Fruit fly (Drosophila melanogaster) whole organism, embryonic: ENCODE measurements around the gene CG11367.

Experiments
- B-H1 ChIP-seq: fragments of 200-800 bp; sonication (Bioruptor generic); IDR thresholded peaks from 3 replicates; pipeline ENCODE4 v1.3.6; 2022; ENCODE audit warnings: missing biosample characterization, missing genetic modification characterization
- CG10543 ChIP-seq: fragments of 200-800 bp; sonication (Bioruptor generic); optimal IDR thresholded peaks from 3 replicates; lab custom pipeline; 2017; ENCODE audit warnings: missing biosample characterization, mild to moderate bottlenecking, missing genetic modification characterization, moderate library complexity
- CG10565 ChIP-seq: fragments of 200-800 bp; sonication (Bioruptor generic); optimal IDR thresholded peaks from 3 replicates; lab custom pipeline; 2016; ENCODE audit warnings: missing biosample characterization, mild to moderate bottlenecking, missing genetic modification characterization
- CG12071 ChIP-seq: fragments of 200-800 bp; sonication (Bioruptor generic); optimal IDR thresholded peaks from 3 replicates; lab custom pipeline; 2018; ENCODE audit warnings: missing biosample characterization, mild to moderate bottlenecking, missing genetic modification characterization
- CG12236 ChIP-seq: fragments of 200-800 bp; sonication (Bioruptor generic); optimal IDR thresholded peaks from 2 replicates; lab custom pipeline; 2016; ENCODE audit warnings: missing biosample characterization, missing genetic modification characterization
- CG13624 ChIP-seq: fragments of 200-800 bp; sonication (Bioruptor generic); optimal IDR thresholded peaks from 2 replicates; lab custom pipeline; 2016; ENCODE audit warnings: missing biosample characterization, missing genetic modification characterization
- CG13775 ChIP-seq: fragments of 200-800 bp; sonication (Bioruptor generic); optimal IDR thresholded peaks from 3 replicates; lab custom pipeline; 2017; ENCODE audit warnings: missing biosample characterization, mild to moderate bottlenecking, missing genetic modification characterization
- CG14710 ChIP-seq: fragments of 200-800 bp; sonication (Bioruptor generic); optimal IDR thresholded peaks from 3 replicates; lab custom pipeline; 2019; ENCODE audit warnings: missing biosample characterization, mild to moderate bottlenecking, missing genetic modification characterization, moderate library complexity
- CG14860 ChIP-seq: fragments of 200-800 bp; sonication (Bioruptor generic); IDR thresholded peaks from 3 replicates; pipeline ENCODE4 v1.3.6; 2022; ENCODE audit warnings: missing biosample characterization, missing genetic modification characterization; ENCODE audit not compliant: partially characterized antibody
- CG15011 ChIP-seq: fragments of 200-800 bp; sonication (Bioruptor generic); optimal IDR thresholded peaks from 3 replicates; lab custom pipeline; 2018; ENCODE audit warnings: missing biosample characterization, mild to moderate bottlenecking, missing genetic modification characterization
- CG17186 ChIP-seq: fragments of 200-800 bp; sonication (Bioruptor generic); optimal IDR thresholded peaks from 3 replicates; lab custom pipeline; 2017; ENCODE audit warnings: missing biosample characterization, missing genetic modification reagents, missing genetic modification characterization
- CG17802 ChIP-seq: fragments of 200-800 bp; sonication (Bioruptor generic); optimal IDR thresholded peaks from 2 replicates; lab custom pipeline; 2018; ENCODE audit warnings: missing biosample characterization, mild to moderate bottlenecking, missing genetic modification characterization, moderate library complexity
- CG17912 ChIP-seq: fragments of 200-800 bp; sonication (Bioruptor generic); optimal IDR thresholded peaks from 2 replicates; lab custom pipeline; 2018; ENCODE audit warnings: missing biosample characterization, mild to moderate bottlenecking, missing genetic modification characterization
- CG1792 ChIP-seq: fragments of 200-800 bp; sonication (Bioruptor generic); optimal IDR thresholded peaks from 2 replicates; lab custom pipeline; 2016; ENCODE audit warnings: missing biosample characterization, missing genetic modification characterization
- CG2120 ChIP-seq: fragments of 200-800 bp; sonication (Bioruptor generic); optimal IDR thresholded peaks from 3 replicates; lab custom pipeline; 2016; ENCODE audit warnings: missing biosample characterization, missing genetic modification characterization
- CG30403 ChIP-seq: fragments of 200-800 bp; sonication (Bioruptor generic); optimal IDR thresholded peaks from 3 replicates; lab custom pipeline; 2016; ENCODE audit warnings: missing biosample characterization, missing genetic modification characterization
- CG3163 ChIP-seq: fragments of 200-800 bp; sonication (Bioruptor generic); optimal IDR thresholded peaks from 3 replicates; lab custom pipeline; 2016; ENCODE audit warnings: missing biosample characterization, missing genetic modification characterization
- CG5953 ChIP-seq: fragments of 200-800 bp; sonication (Bioruptor generic); IDR thresholded peaks from 2 replicates; pipeline ENCODE4 v1.3.6; 2022; ENCODE audit warnings: missing biosample characterization, missing genetic modification characterization
- CG6791 ChIP-seq: fragments of 200-800 bp; sonication (Bioruptor generic); IDR thresholded peaks from 3 replicates; pipeline ENCODE4 v1.3.6; 2022; ENCODE audit warnings: missing biosample characterization, missing genetic modification characterization; ENCODE audit not compliant: partially characterized antibody
- CG8089 ChIP-seq: fragments of 200-800 bp; sonication (Bioruptor generic); optimal IDR thresholded peaks from 3 replicates; lab custom pipeline; 2016; ENCODE audit warnings: missing biosample characterization, missing genetic modification characterization
- CG8359 ChIP-seq: fragments of 200-800 bp; sonication (Bioruptor generic); optimal IDR thresholded peaks from 2 replicates; lab custom pipeline; 2017; ENCODE audit warnings: missing biosample characterization, mild to moderate bottlenecking, missing genetic modification characterization, borderline replicate concordance
- CHES-1-like ChIP-seq: fragments of 200-800 bp; sonication (Bioruptor generic); optimal IDR thresholded peaks from 2 replicates; lab custom pipeline; 2016; ENCODE audit warnings: missing biosample characterization, missing genetic modification characterization
- D ChIP-seq, 2 experiments: fragments of 200-800 bp in 1 of 2; fragments of >200 bp in 1 of 2; sonication (Bioruptor generic) in 1 of 2; optimal IDR thresholded peaks; 2 replicates in 1 of 2; 3 replicates in 1 of 2; lab custom pipeline; 2017; ENCODE audit warnings: mild to moderate bottlenecking in 1 of 2, missing biosample characterization in 1 of 2, missing genetic modification characterization in 1 of 2, missing genetic modification reagents in 1 of 2
- Oli ChIP-seq: fragments of 200-800 bp; sonication (Bioruptor generic); optimal IDR thresholded peaks from 2 replicates; lab custom pipeline; 2018; ENCODE audit warnings: missing biosample characterization, mild to moderate bottlenecking, missing genetic modification characterization, moderate library complexity
- Opbp ChIP-seq: fragments of 200-800 bp; sonication (Bioruptor generic); IDR thresholded peaks from 3 replicates; pipeline ENCODE4 v1.3.6; 2022; ENCODE audit warnings: missing biosample characterization, missing genetic modification characterization; ENCODE audit not compliant: partially characterized antibody
- Poxn ChIP-seq: fragments of 200-800 bp; sonication (Bioruptor generic); IDR thresholded peaks from 2 replicates; pipeline ENCODE4 v1.3.6; 2022; ENCODE audit warnings: missing biosample characterization, missing genetic modification characterization
- Side ChIP-seq: fragments of 200-800 bp; sonication (Bioruptor generic); optimal IDR thresholded peaks from 2 replicates; lab custom pipeline; 2016; ENCODE audit warnings: missing biosample characterization, missing genetic modification characterization
- Spps ChIP-seq: fragments of 200-800 bp; sonication (Bioruptor generic); optimal IDR thresholded peaks from 2 replicates; lab custom pipeline; 2018; ENCODE audit warnings: missing biosample characterization, mild to moderate bottlenecking, missing genetic modification characterization
- Sry-δ ChIP-seq: fragments of 200-800 bp; sonication (Bioruptor generic); optimal IDR thresholded peaks from 2 replicates; lab custom pipeline; 2016; ENCODE audit warnings: missing biosample characterization, missing genetic modification characterization
- ase ChIP-seq: fragments of 200-800 bp; sonication (Bioruptor generic); IDR thresholded peaks from 3 replicates; pipeline ENCODE4 v1.3.6; 2022; ENCODE audit warnings: missing biosample characterization, missing genetic modification characterization
- caup ChIP-seq: fragments of 200-800 bp; sonication (Bioruptor generic); optimal IDR thresholded peaks from 3 replicates; lab custom pipeline; 2017; ENCODE audit warnings: missing biosample characterization, mild to moderate bottlenecking, missing genetic modification characterization, moderate library complexity; ENCODE audit not compliant: severe bottlenecking
- corto ChIP-seq: fragments of 200-800 bp; sonication (Bioruptor generic); optimal IDR thresholded peaks from 2 replicates; lab custom pipeline; 2016; ENCODE audit warnings: missing biosample characterization, mild to moderate bottlenecking, missing genetic modification characterization, moderate library complexity
- disco-r ChIP-seq: fragments of 200-800 bp; sonication (Bioruptor generic); optimal IDR thresholded peaks from 2 replicates; lab custom pipeline; 2016; ENCODE audit warnings: missing biosample characterization, missing genetic modification characterization
- esg ChIP-seq: fragments of 200-800 bp; sonication (Bioruptor generic); conservative IDR thresholded peaks from 2 replicates; pipeline ENCODE4 v1.3.6; 2022; ENCODE audit warnings: missing biosample characterization, missing genetic modification characterization
- gem ChIP-seq: fragments of 200-800 bp; sonication (Bioruptor generic); optimal IDR thresholded peaks from 2 replicates; lab custom pipeline; 2019; ENCODE audit warnings: missing biosample characterization, mild to moderate bottlenecking, missing genetic modification characterization, moderate library complexity
- gt ChIP-seq: fragments of 200-800 bp; sonication (Bioruptor generic); IDR thresholded peaks from 2 replicates; pipeline ENCODE4 v1.3.6; 2022; ENCODE audit warnings: missing biosample characterization, missing genetic modification characterization
- jumu ChIP-seq: fragments of 200-800 bp; sonication (Bioruptor generic); optimal IDR thresholded peaks from 3 replicates; lab custom pipeline; 2016; ENCODE audit warnings: missing biosample characterization, missing genetic modification characterization
- lov ChIP-seq, 2 experiments: fragments of 200-800 bp in 1 of 2; fragments of >200 bp in 1 of 2; sonication (Bioruptor generic) in 1 of 2; IDR thresholded peaks in 1 of 2; optimal IDR thresholded peaks in 1 of 2; 2 replicates in 1 of 2; 3 replicates in 1 of 2; pipeline versions ENCODE4 v1.3.6 to Lab custom; 2017 to 2022; ENCODE audit warnings: missing biosample characterization in 1 of 2, missing genetic modification characterization in 1 of 2
- p53 ChIP-seq: fragments of 200-800 bp; sonication (Bioruptor generic); optimal IDR thresholded peaks from 2 replicates; lab custom pipeline; 2016; ENCODE audit warnings: missing biosample characterization, missing genetic modification characterization
- pnt ChIP-seq: fragments of 200-800 bp; sonication (Bioruptor generic); optimal IDR thresholded peaks from 3 replicates; lab custom pipeline; 2016; ENCODE audit warnings: missing biosample characterization, missing genetic modification characterization
- pros ChIP-seq: fragments of 200-800 bp; sonication (Bioruptor generic); optimal IDR thresholded peaks from 3 replicates; lab custom pipeline; 2019; ENCODE audit warnings: missing biosample characterization, mild to moderate bottlenecking, missing genetic modification characterization, moderate library complexity
- ro ChIP-seq: fragments of 200-800 bp; sonication (Bioruptor generic); IDR thresholded peaks from 2 replicates; pipeline ENCODE4 v1.3.6; 2022; ENCODE audit warnings: missing biosample characterization, missing genetic modification characterization
- row ChIP-seq: fragments of 200-800 bp; sonication (Bioruptor generic); IDR thresholded peaks from 3 replicates; pipeline ENCODE4 v1.3.6; 2022; ENCODE audit warnings: missing biosample characterization, missing genetic modification characterization
- so ChIP-seq: fragments of 200-800 bp; sonication (Bioruptor generic); IDR thresholded peaks from 3 replicates; pipeline ENCODE4 v1.3.6; 2022; ENCODE audit warnings: missing biosample characterization, missing genetic modification characterization
- tgo ChIP-seq: fragments of 200-800 bp; sonication (Bioruptor generic); IDR thresholded peaks from 3 replicates; pipeline ENCODE4 v1.3.6; 2022; ENCODE audit warnings: missing biosample characterization, missing genetic modification characterization
- tx ChIP-seq: fragments of 200-800 bp; sonication (Bioruptor generic); optimal IDR thresholded peaks from 2 replicates; lab custom pipeline; 2016; ENCODE audit warnings: missing biosample characterization, missing genetic modification characterization
- zen ChIP-seq: fragments of 200-800 bp; sonication (Bioruptor generic); optimal IDR thresholded peaks from 3 replicates; lab custom pipeline; 2018; ENCODE audit warnings: missing biosample characterization, mild to moderate bottlenecking, missing genetic modification characterization, moderate library complexity
- zfh2 ChIP-seq: fragments of 200-800 bp; sonication (Bioruptor generic); optimal IDR thresholded peaks from 2 replicates; lab custom pipeline; 2016; ENCODE audit warnings: missing biosample characterization, missing genetic modification characterization

CG11367 gene

dm6 chr3L:22717137-22717767 lies 10.7 kb upstream of the CG11367 start, which contains the start of the genes ArfGAP3 and CG32452 (continued):
- TF ChIP-seq CG15011 (GFP tag; lab: Kevin White, UChicago) (peak; percentile 21), CG2120 (GFP tag; lab: Kevin White, UChicago) (peak; percentile 82), CG5953 (no peak), CG8089 (GFP tag; lab: Kevin White, UChicago) (peak; percentile 33), Poxn (GFP tag; lab: Robert Waterston, UW) (no peak), D (optimal IDR thresholded peaks at IDR 0.05; lab: Kevin White, UChicago) (no peak), D (GFP tag; optimal IDR thresholded peaks at IDR 0.05; lab: Kevin White, UChicago) (peak; percentile 40), ro (no peak), pros (GFP tag; lab: Kevin White, UChicago) (no peak), zen (tag; lab: Kevin White, UChicago) (peak; percentile 66), CG14860 (GFP tag; lab: Robert Waterston, UW) (no peak), gem (tag; lab: Kevin White, UChicago) (peak; percentile 82), CG17186 (GFP tag; lab: Kevin White, UChicago) (peak; percentile 100), CG12071 (GFP tag; lab: Kevin White, UChicago) (no peak), tx (peak; percentile 53), zfh2 (peak; percentile 80), CG12236 (GFP tag; lab: Kevin White, UChicago) (peak; percentile 5), corto (GFP tag; lab: Kevin White, UChicago) (no peak), CG3163 (GFP tag; lab: Kevin White, UChicago) (peak; percentile 20), pnt (GFP tag; lab: Kevin White, UChicago) (peak; percentile 2), CG10543 (GFP tag; lab: Kevin White, UChicago) (peak; percentile 81), CG13775 (GFP tag; lab: Kevin White, UChicago) (peak; percentile 82), p53 (peak; percentile 46), CG17912 (GFP tag; lab: Kevin White, UChicago) (peak; percentile 67), CG6791 (GFP tag; lab: Robert Waterston, UW) (no peak; the same call in 2 of the 3 replicates), caup (GFP tag; lab: Kevin White, UChicago) (peak; percentile 72), CG8359 (GFP tag; lab: Kevin White, UChicago) (no peak), CG10565 (GFP tag; lab: Kevin White, UChicago) (no peak), lov (optimal IDR thresholded peaks at IDR 0.05; lab: Kevin White, UChicago) (no peak), lov (GFP tag; IDR thresholded peaks at IDR 0.05; lab: Robert Waterston, UW) (peak; percentile 45; the same call in 1 of the 3 replicates), row (GFP tag; lab: Robert Waterston, UW) (peak; percentile 91), CHES-1-like (peak; percentile 31), Sry-δ (GFP tag; lab: Kevin White, UChicago) (peak; percentile 56), B-H1 (GFP tag; lab: Robert Waterston, UW) (0 out of 3 replicates have a peak, but pooled peaks have one; percentile 40), Opbp (GFP tag; lab: Robert Waterston, UW) (peak; percentile 67; the same call in 2 of the 3 replicates), CG17802 (tag; lab: Kevin White, UChicago) (peak; percentile 58), CG30403 (GFP tag; lab: Kevin White, UChicago) (peak; percentile 86), disco-r (no peak), CG14710 (tag; lab: Kevin White, UChicago) (peak; percentile 84), so (GFP tag; lab: Robert Waterston, UW) (0 out of 3 replicates have a peak, but pooled peaks have one; percentile 45), ase (GFP tag; lab: Robert Waterston, UW) (peak; percentile 65), Spps (tag; lab: Kevin White, UChicago) (peak; percentile 34), CG13624 (GFP tag; lab: Kevin White, UChicago) (peak; percentile 54), Oli (tag; lab: Kevin White, UChicago) (peak; percentile 57), jumu (GFP tag; lab: Kevin White, UChicago) (peak; percentile 39), CG1792 (peak; percentile 44), gt (GFP tag; lab: Robert Waterston, UW) (0 out of 2 replicates have a peak, but pooled peaks have one; percentile 37), esg (GFP tag; lab: Robert Waterston, UW) (peak; percentile 51; the same call in 1 of the 2 replicates), tgo (GFP tag; lab: Robert Waterston, UW) (peak; percentile 61; the same call in 2 of the 3 replicates), Side (GFP tag; lab: Kevin White, UChicago) (peak; percentile 30)
